Worm (Caenorhabditis elegans) whole organism, young adult: ENCODE measurements around the gene let-711.

Experiments used
- B0336.3 ChIP-seq: fragments of 200-800 bp; sonication (Bioruptor generic); IDR thresholded peaks from 2 replicates; pipeline ENCODE4 v1.3.6; 2022; ENCODE audit warnings: missing genetic modification characterization, missing compliant biosample characterization
- C17E4.6 ChIP-seq: fragments of 200-800 bp; sonication (Bioruptor generic); IDR thresholded peaks from 2 replicates; pipeline ENCODE4 v1.3.6; 2022; ENCODE audit warnings: missing genetic modification reagents, missing genetic modification characterization, missing compliant biosample characterization
- F49E8.2 ChIP-seq: sonication (generic microtip); optimal IDR thresholded peaks from 3 replicates; lab custom pipeline; 2017; ENCODE audit warnings: missing genetic modification characterization, mild to moderate bottlenecking, missing compliant biosample characterization, antibody characterized with exemption, moderate library complexity; ENCODE audit not compliant: insufficient read depth
- F52B5.7 ChIP-seq: sonication (generic microtip); optimal IDR thresholded peaks from 2 replicates; lab custom pipeline; 2016; ENCODE audit warnings: mild to moderate bottlenecking, missing genetic modification characterization, missing compliant biosample characterization
- F57A8.1 ChIP-seq: fragments of 200-800 bp; sonication (Bioruptor generic); optimal IDR thresholded peaks from 2 replicates; lab custom pipeline; 2018; ENCODE audit warnings: mild to moderate bottlenecking, missing genetic modification characterization, moderate library complexity, missing compliant biosample characterization
- F57C9.4 ChIP-seq: sonication (generic microtip); optimal IDR thresholded peaks from 2 replicates; lab custom pipeline; 2017; ENCODE audit warnings: mild to moderate bottlenecking, missing genetic modification characterization, missing compliant biosample characterization
- Y53F4B.3 ChIP-seq: fragments of 200-800 bp; sonication (Bioruptor generic); IDR thresholded peaks from 2 replicates; pipeline ENCODE4 v1.3.6; 2022; ENCODE audit warnings: missing genetic modification reagents, missing genetic modification characterization, missing compliant biosample characterization
- Y53G8AR.9 ChIP-seq: fragments of 200-800 bp; sonication (Bioruptor generic); conservative IDR thresholded peaks from 2 replicates; pipeline ENCODE4 v1.3.6; 2022; ENCODE audit warnings: missing genetic modification reagents, missing genetic modification characterization, missing compliant biosample characterization
- Y56A3A.18 ChIP-seq: fragments of 200-800 bp; sonication (Bioruptor generic); IDR thresholded peaks from 2 replicates; pipeline ENCODE4 v1.3.6; 2022; ENCODE audit warnings: missing genetic modification reagents, missing genetic modification characterization, missing compliant biosample characterization
- akir-1 ChIP-seq: fragments of 200-800 bp; sonication (Bioruptor generic); optimal IDR thresholded peaks from 2 replicates; lab custom pipeline; 2018; ENCODE audit warnings: mild to moderate bottlenecking, missing genetic modification characterization, moderate library complexity, missing compliant biosample characterization
- aptf-2 ChIP-seq: fragments of 200-800 bp; sonication (Bioruptor generic); conservative IDR thresholded peaks from 2 replicates; pipeline ENCODE4 v1.3.6; 2022; ENCODE audit warnings: missing genetic modification reagents, missing genetic modification characterization, missing compliant biosample characterization
- aptf-3 ChIP-seq: fragments of 200-800 bp; sonication (Bioruptor generic); IDR thresholded peaks from 2 replicates; pipeline ENCODE4 v1.3.6; 2022; ENCODE audit warnings: missing genetic modification characterization, missing compliant biosample characterization
- atf-7 ChIP-seq: sonication (generic microtip); optimal IDR thresholded peaks from 2 replicates; lab custom pipeline; 2017; ENCODE audit warnings: mild to moderate bottlenecking, missing genetic modification characterization, missing compliant biosample characterization
- athp-1 ChIP-seq: sonication (generic microtip); optimal IDR thresholded peaks from 2 replicates; lab custom pipeline; 2017; ENCODE audit warnings: mild to moderate bottlenecking, missing genetic modification characterization, missing compliant biosample characterization
- cebp-1 ChIP-seq, 2 experiments: fragments of 200-800 bp in 1 of 2; sonication (Bioruptor generic) in 1 of 2; sonication (generic microtip) in 1 of 2; IDR thresholded peaks in 1 of 2; optimal IDR thresholded peaks in 1 of 2; 2 replicates each; pipeline versions ENCODE4 v1.3.6 to Lab custom; 2017 to 2022; ENCODE audit warnings: missing compliant biosample characterization in 2 of 2, missing genetic modification characterization in 2 of 2, mild to moderate bottlenecking in 1 of 2, missing genetic modification reagents in 1 of 2, moderate library complexity in 1 of 2
- ceh-91 ChIP-seq: fragments of 200-800 bp; sonication (Bioruptor generic); IDR thresholded peaks from 2 replicates; pipeline ENCODE4 v1.3.6; 2022; ENCODE audit warnings: missing genetic modification reagents, missing genetic modification characterization, missing compliant biosample characterization
- dox-1 ChIP-seq: fragments of 200-800 bp; sonication (Bioruptor generic); IDR thresholded peaks from 2 replicates; pipeline ENCODE4 v1.3.6; 2022; ENCODE audit warnings: missing genetic modification reagents, missing genetic modification characterization, missing compliant biosample characterization
- dpff-1 ChIP-seq: sonication (generic microtip); optimal IDR thresholded peaks from 2 replicates; lab custom pipeline; 2017; ENCODE audit warnings: mild to moderate bottlenecking, missing genetic modification characterization, missing compliant biosample characterization
- egrh-3 ChIP-seq: fragments of 200-800 bp; sonication (Bioruptor generic); IDR thresholded peaks from 2 replicates; pipeline ENCODE4 v1.3.6; 2022; ENCODE audit warnings: missing genetic modification reagents, missing genetic modification characterization, missing compliant biosample characterization
- fkh-3 ChIP-seq: sonication (generic microtip); optimal IDR thresholded peaks from 2 replicates; lab custom pipeline; 2016; ENCODE audit warnings: mild to moderate bottlenecking, missing genetic modification characterization, missing compliant biosample characterization
- him-1 ChIP-seq: sonication (generic microtip); optimal IDR thresholded peaks from 2 replicates; lab custom pipeline; 2016; ENCODE audit warnings: missing genotype, missing genetic modification reagents, missing genetic modification characterization, missing compliant biosample characterization
- hlh-12 ChIP-seq: sonication (generic microtip); optimal IDR thresholded peaks from 2 replicates; lab custom pipeline; 2016; ENCODE audit warnings: missing genetic modification characterization, missing compliant biosample characterization
- hmg-20 ChIP-seq: fragments of 200-800 bp; sonication (Bioruptor generic); IDR thresholded peaks from 2 replicates; pipeline ENCODE4 v1.3.6; 2022; ENCODE audit warnings: missing genetic modification reagents, missing genetic modification characterization, missing compliant biosample characterization
- hrde-1 ChIP-seq: sonication (generic microtip); optimal IDR thresholded peaks from 2 replicates; lab custom pipeline; 2016; ENCODE audit warnings: missing genetic modification characterization, mild to moderate bottlenecking, missing compliant biosample characterization, moderate library complexity, missing genotype, missing genetic modification reagents, borderline replicate concordance
- hsf-1 ChIP-seq: fragments of 200-800 bp; sonication (Bioruptor generic); IDR thresholded peaks from 2 replicates; pipeline ENCODE4 v1.3.6; 2022; ENCODE audit warnings: missing genetic modification reagents, missing genetic modification characterization, missing compliant biosample characterization
- lag-1 ChIP-seq: fragments of 200-800 bp; sonication (Bioruptor generic); IDR thresholded peaks from 2 replicates; pipeline ENCODE4 v1.3.6; 2022; ENCODE audit warnings: missing genetic modification reagents, missing genetic modification characterization, missing compliant biosample characterization
- lin-54 ChIP-seq: fragments of 200-800 bp; sonication (Bioruptor generic); optimal IDR thresholded peaks from 2 replicates; lab custom pipeline; 2018; ENCODE audit warnings: mild to moderate bottlenecking, missing genetic modification characterization, missing compliant biosample characterization
- lir-1 ChIP-seq: fragments of 200-800 bp; sonication (Bioruptor generic); conservative IDR thresholded peaks from 2 replicates; pipeline ENCODE4 v1.3.6; 2022; ENCODE audit warnings: missing genetic modification reagents, missing genetic modification characterization, missing compliant biosample characterization
- madf-6 ChIP-seq: fragments of 200-800 bp; sonication (Bioruptor generic); IDR thresholded peaks from 2 replicates; pipeline ENCODE4 v1.3.6; 2022; ENCODE audit warnings: missing genetic modification reagents, missing genetic modification characterization, missing compliant biosample characterization
- mcd-1 ChIP-seq: fragments of 200-800 bp; sonication (Bioruptor generic); IDR thresholded peaks from 2 replicates; pipeline ENCODE4 v1.3.6; 2022; ENCODE audit warnings: missing genetic modification reagents, missing genetic modification characterization, missing compliant biosample characterization
- mxl-1 ChIP-seq: sonication (generic microtip); optimal IDR thresholded peaks from 2 replicates; lab custom pipeline; 2016; ENCODE audit warnings: missing genetic modification characterization, missing compliant biosample characterization
- nfya-2 ChIP-seq: fragments of 200-800 bp; sonication (Bioruptor generic); IDR thresholded peaks from 2 replicates; pipeline ENCODE4 v1.3.6; 2022; ENCODE audit warnings: missing genetic modification reagents, missing genetic modification characterization, missing compliant biosample characterization
- nhr-80 ChIP-seq: sonication (generic microtip); optimal IDR thresholded peaks from 2 replicates; lab custom pipeline; 2016; ENCODE audit warnings: missing genetic modification characterization, missing compliant biosample characterization
- pbrm-1 ChIP-seq: fragments of 200-800 bp; sonication (Bioruptor generic); IDR thresholded peaks from 2 replicates; pipeline ENCODE4 v1.3.6; 2022; ENCODE audit warnings: missing genetic modification reagents, missing genetic modification characterization, missing compliant biosample characterization
- rec-8 ChIP-seq, 2 experiments: sonication (generic microtip); optimal IDR thresholded peaks; 2 replicates each; lab custom pipeline; 2016; ENCODE audit warnings: mild to moderate bottlenecking in 2 of 2, missing genetic modification characterization in 2 of 2, missing genetic modification reagents in 2 of 2, missing genotype in 2 of 2, missing biosample characterization in 1 of 2, missing compliant biosample characterization in 1 of 2, moderate library complexity in 1 of 2
- repo-1 ChIP-seq: sonication (generic microtip); optimal IDR thresholded peaks from 2 replicates; lab custom pipeline; 2017; ENCODE audit warnings: mild to moderate bottlenecking, missing genetic modification characterization, missing compliant biosample characterization
- sdz-38 ChIP-seq: sonication (generic microtip); optimal IDR thresholded peaks from 2 replicates; lab custom pipeline; 2016; ENCODE audit warnings: missing genotype, missing genetic modification characterization, missing compliant biosample characterization
- snpc-1.3 ChIP-seq: sonication (generic microtip); optimal IDR thresholded peaks from 2 replicates; lab custom pipeline; 2017; ENCODE audit warnings: missing genetic modification characterization, mild to moderate bottlenecking, missing compliant biosample characterization, antibody characterized with exemption, moderate library complexity, missing genotype, missing genetic modification reagents; ENCODE audit not compliant: insufficient read depth
- snpc-3.4 ChIP-seq: sonication (generic microtip); optimal IDR thresholded peaks from 2 replicates; lab custom pipeline; 2017; ENCODE audit warnings: missing genetic modification characterization, mild to moderate bottlenecking, missing compliant biosample characterization, antibody characterized with exemption, moderate library complexity, missing genotype, missing genetic modification reagents
- snpc-4 ChIP-seq, 5 experiments: fragments of 150-350 bp in 1 of 5; sonication (generic microtip) in 4 of 5; optimal IDR thresholded peaks; 2 replicates each; lab custom pipeline; 2014 to 2018; ENCODE audit warnings: missing genetic modification characterization in 5 of 5, missing biosample characterization in 3 of 5, antibody characterized with exemption in 2 of 5, mild to moderate bottlenecking in 2 of 5, missing compliant biosample characterization in 2 of 5, missing genotype in 2 of 5, moderate library complexity in 2 of 5, missing genetic modification reagents in 1 of 5
- tbp1 ChIP-seq: fragments of 200-800 bp; sonication (Bioruptor generic); optimal IDR thresholded peaks from 2 replicates; lab custom pipeline; 2018; ENCODE audit warnings: mild to moderate bottlenecking, missing genetic modification characterization, missing compliant biosample characterization
- tbx-9 ChIP-seq: sonication (generic microtip); optimal IDR thresholded peaks from 2 replicates; lab custom pipeline; 2016; ENCODE audit warnings: borderline replicate concordance, missing genetic modification characterization, inconsistent platforms, missing compliant biosample characterization
- tlf-1 ChIP-seq: fragments of 200-800 bp; sonication (Bioruptor generic); optimal IDR thresholded peaks from 2 replicates; lab custom pipeline; 2018; ENCODE audit warnings: mild to moderate bottlenecking, missing genetic modification characterization, missing compliant biosample characterization
- zfh-2 ChIP-seq: fragments of 200-800 bp; sonication (Bioruptor generic); conservative IDR thresholded peaks from 2 replicates; pipeline ENCODE4 v1.3.6; 2022; ENCODE audit warnings: missing genetic modification reagents, missing genetic modification characterization, missing compliant biosample characterization
- ztf-18 ChIP-seq: sonication (generic microtip); optimal IDR thresholded peaks from 2 replicates; lab custom pipeline; 2016; ENCODE audit warnings: missing genotype, mild to moderate bottlenecking, missing genetic modification characterization, missing compliant biosample characterization
- ztf-25 ChIP-seq: fragments of 200-800 bp; sonication (Bioruptor generic); IDR thresholded peaks from 2 replicates; pipeline ENCODE4 v1.3.6; 2022; ENCODE audit warnings: missing genetic modification reagents, missing genetic modification characterization, missing compliant biosample characterization
- ztf-6 ChIP-seq: fragments of 200-800 bp; sonication (Bioruptor generic); IDR thresholded peaks from 2 replicates; pipeline ENCODE4 v1.3.6; 2022; ENCODE audit warnings: missing genetic modification reagents, missing genetic modification characterization, missing compliant biosample characterization

let-711 gene

ce11 chrIII:6931896-6932295 is 14.6 kb upstream of the let-711 start, which contains the start of gene byn-1:
TSS of gene byn-1 (plus strand) at chrIII:6932001.
- TF ChIP-seq lir-1 (GFP tag; lab: Robert Waterston, UW), result no peak
- no peak for TF ChIP-seq F57A8.1 (GFP tag; lab: Kevin White, UChicago)
- peak; percentile 12 for TF ChIP-seq snpc-1.3
- no peak for TF ChIP-seq C17E4.6 (GFP tag; lab: Robert Waterston, UW)
- TF ChIP-seq nfya-2, result no peak
- TF ChIP-seq egrh-3 (GFP tag; lab: Robert Waterston, UW), result no peak
- no peak for TF ChIP-seq aptf-2
- TF ChIP-seq F52B5.7 (tag; lab: Kevin White, UChicago), result no peak
- peak; percentile 35 for TF ChIP-seq tlf-1 (GFP tag; lab: Kevin White, UChicago)
- no peak for TF ChIP-seq pbrm-1 (GFP tag; lab: Robert Waterston, UW)
- peak; percentile 32 for TF ChIP-seq snpc-3.4 (tag; lab: Kevin White, UChicago)
- TF ChIP-seq B0336.3, result peak; percentile 82
- TF ChIP-seq him-1 (tag; lab: Kevin White, UChicago), result no peak
- no peak for TF ChIP-seq sdz-38
- TF ChIP-seq hrde-1 (tag; lab: Kevin White, UChicago), result peak; percentile 46
- TF ChIP-seq hlh-12 (tag; lab: Kevin White, UChicago), result no peak
- no peak for TF ChIP-seq lag-1
- peak; percentile 25 for TF ChIP-seq dpff-1 (tag; lab: Kevin White, UChicago)
- TF ChIP-seq ztf-18 (tag; lab: Kevin White, UChicago), result no peak
- TF ChIP-seq mxl-1 (tag; lab: Kevin White, UChicago), result no peak
- peak; percentile 76 for TF ChIP-seq fkh-3 (tag; lab: Kevin White, UChicago)
- TF ChIP-seq dox-1 (GFP tag; lab: Robert Waterston, UW), result no peak
- TF ChIP-seq Y53G8AR.9, result 0 out of 2 replicates have a peak, but pooled peaks have one; percentile 50
- TF ChIP-seq ztf-25 (GFP tag; lab: Robert Waterston, UW), result no peak
- TF ChIP-seq tbp1 (GFP tag; lab: Kevin White, UChicago), result no peak
- no peak for TF ChIP-seq zfh-2
- TF ChIP-seq Y53F4B.3 (GFP tag; lab: Robert Waterston, UW), result no peak
- no peak for TF ChIP-seq akir-1 (GFP tag; lab: Kevin White, UChicago)
- TF ChIP-seq snpc-4 (GFP tag; optimal IDR thresholded peaks at IDR 0.05; lab: Kevin White, UChicago), result no peak
- peak in 1 of 4 experiments; percentile 26 for TF ChIP-seq snpc-4 (tag; optimal IDR thresholded peaks at IDR 0.05; lab: Kevin White, UChicago)
- peak; percentile 69 for TF ChIP-seq hsf-1 (GFP tag; lab: Robert Waterston, UW)
- no peak for TF ChIP-seq cebp-1 (GFP tag; IDR thresholded peaks at IDR 0.05; lab: Robert Waterston, UW)
- peak; percentile 22 for TF ChIP-seq cebp-1 (tag; optimal IDR thresholded peaks at IDR 0.05; lab: Kevin White, UChicago)
- TF ChIP-seq F49E8.2 (tag; lab: Kevin White, UChicago), result peak; percentile 12
- no peak for TF ChIP-seq tbx-9
- peak; percentile 32 for TF ChIP-seq athp-1 (tag; lab: Kevin White, UChicago)
- no peak for TF ChIP-seq ztf-6 (GFP tag; lab: Robert Waterston, UW)
- peak; percentile 33 for TF ChIP-seq atf-7 (tag; lab: Kevin White, UChicago)
- TF ChIP-seq aptf-3, result no peak
- TF ChIP-seq mcd-1 (GFP tag; lab: Robert Waterston, UW), result peak; percentile 25; the same call in 1 of the 2 replicates
- TF ChIP-seq F57C9.4 (tag; lab: Kevin White, UChicago), result no peak
- no peak for TF ChIP-seq rec-8 (tag; optimal IDR thresholded peaks at IDR 0.05; lab: Kevin White, UChicago)
- TF ChIP-seq ceh-91 (GFP tag; lab: Robert Waterston, UW), result no peak
- TF ChIP-seq repo-1, result peak; percentile 5
- TF ChIP-seq lin-54 (GFP tag; lab: Kevin White, UChicago), result peak; percentile 24
- TF ChIP-seq Y56A3A.18 (GFP tag; lab: Robert Waterston, UW), result peak; percentile 35; the same call in 1 of the 2 replicates
- peak; percentile 56 for TF ChIP-seq madf-6 (GFP tag; lab: Robert Waterston, UW)
- TF ChIP-seq hmg-20 (GFP tag; lab: Robert Waterston, UW), result no peak
- TF ChIP-seq nhr-80 (tag; lab: Kevin White, UChicago), result no peak
